Worm (Caenorhabditis elegans) whole organism, early embryonic: ENCODE results near the gene sumv-1.

ENCODE experiments used
- B0310.2 ChIP-seq: sonication (generic microtip); optimal IDR thresholded peaks from 2 replicates; lab custom pipeline; 2016; ENCODE audit warnings: mild to moderate bottlenecking, missing genetic modification characterization, missing compliant biosample characterization
- aly-1 ChIP-seq: sonication (generic microtip); optimal IDR thresholded peaks from 2 replicates; lab custom pipeline; 2016; ENCODE audit warnings: missing genetic modification characterization, missing compliant biosample characterization
- ama-1 ChIP-seq: fragments of 150-350 bp; optimal IDR thresholded peaks from 2 replicates; lab custom pipeline; 2014
- flt-1 ChIP-seq: fragments of 200-800 bp; sonication (Bioruptor generic); IDR thresholded peaks from 2 replicates; pipeline ENCODE4 v1.3.6; 2022; ENCODE audit warnings: missing genetic modification characterization, missing compliant biosample characterization
- tbx-11 ChIP-seq: fragments of 200-800 bp; sonication (Bioruptor generic); IDR thresholded peaks from 2 replicates; pipeline ENCODE4 v1.3.6; 2022; ENCODE audit warnings: missing genetic modification characterization, missing compliant biosample characterization

ce11 chrIII:5277740-5278139 lies 23.8 kb upstream of the sumv-1 start, which contains the start of gene clk-1:
- TF ChIP-seq ama-1 (lab: Kevin White, UChicago) (no peak), tbx-11 (no peak), flt-1 (GFP tag; lab: Robert Waterston, UW) (no peak), B0310.2 (tag; lab: Kevin White, UChicago) (no peak), aly-1 (tag; lab: Kevin White, UChicago) (no peak)
